Worm (Caenorhabditis elegans) whole organism, L3 larva: ENCODE measurements around the gene C45G9.10.

ENCODE experiments used
- R02D3.7 ChIP-seq: fragments of 150-350 bp; optimal IDR thresholded peaks from 2 replicates; lab custom pipeline; 2014; ENCODE audit warnings: missing biosample characterization, missing genetic modification characterization
- ZK546.5 ChIP-seq: sonication (generic microtip); optimal IDR thresholded peaks from 2 replicates; lab custom pipeline; 2017; ENCODE audit warnings: missing biosample characterization, missing genetic modification characterization
- aly-2 ChIP-seq: fragments of 150-350 bp; optimal IDR thresholded peaks from 2 replicates; lab custom pipeline; 2014; ENCODE audit warnings: missing biosample characterization, missing genetic modification characterization
- ama-1 ChIP-seq: fragments of 150-350 bp; optimal IDR thresholded peaks from 2 replicates; lab custom pipeline; 2018
- ceh-28 ChIP-seq: fragments of 150-350 bp; optimal IDR thresholded peaks from 2 replicates; lab custom pipeline; 2014; ENCODE audit warnings: missing biosample characterization, missing genetic modification reagents, missing genetic modification characterization
- ceh-82 ChIP-seq: fragments of 150-350 bp; optimal IDR thresholded peaks from 2 replicates; lab custom pipeline; 2014; ENCODE audit warnings: missing biosample characterization, missing genetic modification characterization
- daf-12 ChIP-seq: fragments of 150-350 bp; optimal IDR thresholded peaks from 2 replicates; lab custom pipeline; 2014; ENCODE audit warnings: missing biosample characterization, missing genetic modification reagents, missing genetic modification characterization
- egl-27 ChIP-seq: sonication (generic microtip); optimal IDR thresholded peaks from 4 replicates; lab custom pipeline; 2017; ENCODE audit warnings: missing biosample characterization, missing genetic modification reagents, missing genetic modification characterization
- egl-5 ChIP-seq: fragments of 150-350 bp; optimal IDR thresholded peaks from 2 replicates; lab custom pipeline; 2017; ENCODE audit warnings: missing biosample characterization, missing genetic modification reagents, missing genetic modification characterization, inconsistent platforms
- elt-1 ChIP-seq: fragments of 150-350 bp; optimal IDR thresholded peaks from 2 replicates; lab custom pipeline; 2014; ENCODE audit warnings: missing biosample characterization, missing genetic modification characterization
- elt-2 ChIP-seq: sonication (generic microtip); optimal IDR thresholded peaks from 2 replicates; lab custom pipeline; 2016; ENCODE audit warnings: missing genetic modification reagents, mild to moderate bottlenecking, missing genetic modification characterization, missing compliant biosample characterization
- elt-3 ChIP-seq, 3 experiments: fragments of 150-350 bp in 1 of 3; sonication (generic microtip) in 2 of 3; optimal IDR thresholded peaks; 2 replicates in 2 of 3; 4 replicates in 1 of 3; lab custom pipeline; 2014 to 2017; ENCODE audit warnings: missing biosample characterization in 3 of 3, missing genetic modification characterization in 3 of 3
- eor-1 ChIP-seq, 2 experiments: fragments of 150-350 bp; optimal IDR thresholded peaks; 2 replicates each; lab custom pipeline; 2014 to 2018; ENCODE audit warnings: missing biosample characterization in 2 of 2, missing genetic modification characterization in 2 of 2
- fkh-10 ChIP-seq: sonication (generic microtip); optimal IDR thresholded peaks from 2 replicates; lab custom pipeline; 2017; ENCODE audit warnings: missing biosample characterization, missing genetic modification reagents, missing genetic modification characterization
- fos-1 ChIP-seq: fragments of 150-350 bp; optimal IDR thresholded peaks from 2 replicates; lab custom pipeline; 2014; ENCODE audit warnings: missing biosample characterization, missing genetic modification characterization
- hmg-11 ChIP-seq: sonication (generic microtip); optimal IDR thresholded peaks from 2 replicates; lab custom pipeline; 2016; ENCODE audit warnings: missing genetic modification characterization, missing compliant biosample characterization
- jun-1 ChIP-seq: fragments of 150-350 bp; optimal IDR thresholded peaks from 2 replicates; lab custom pipeline; 2014; ENCODE audit warnings: missing biosample characterization, missing genetic modification reagents, missing genetic modification characterization
- lin-15B ChIP-seq: fragments of 150-350 bp; optimal IDR thresholded peaks from 2 replicates; lab custom pipeline; 2014; ENCODE audit warnings: missing biosample characterization, missing genetic modification characterization
- lin-39 ChIP-seq: fragments of 150-350 bp; optimal IDR thresholded peaks from 2 replicates; lab custom pipeline; 2018; ENCODE audit warnings: missing biosample characterization, missing genetic modification reagents, missing genetic modification characterization
- lsy-12 ChIP-seq: sonication (generic microtip); optimal IDR thresholded peaks from 2 replicates; lab custom pipeline; 2016; ENCODE audit warnings: mild to moderate bottlenecking, missing genetic modification characterization, missing compliant biosample characterization
- mdl-1 ChIP-seq: fragments of 150-350 bp; optimal IDR thresholded peaks from 2 replicates; lab custom pipeline; 2014; ENCODE audit warnings: missing biosample characterization, missing genetic modification characterization
- mml-1 ChIP-seq: fragments of 150-350 bp; sonication (generic microtip); optimal IDR thresholded peaks from 3 replicates; lab custom pipeline; 2014; ENCODE audit warnings: missing biosample characterization, missing genetic modification characterization
- nfya-1 ChIP-seq: sonication (generic microtip); optimal IDR thresholded peaks from 2 replicates; lab custom pipeline; 2017; ENCODE audit warnings: missing genetic modification characterization, mild to moderate bottlenecking, missing compliant biosample characterization, antibody characterized with exemption, moderate library complexity; ENCODE audit not compliant: insufficient read depth
- nhr-11 ChIP-seq: fragments of 150-350 bp; optimal IDR thresholded peaks from 2 replicates; lab custom pipeline; 2014; ENCODE audit warnings: missing biosample characterization, missing genetic modification characterization
- nhr-12 ChIP-seq: fragments of 150-350 bp; optimal IDR thresholded peaks from 2 replicates; lab custom pipeline; 2014; ENCODE audit warnings: missing biosample characterization, missing genetic modification characterization
- nhr-23 ChIP-seq: fragments of 150-350 bp; optimal IDR thresholded peaks from 2 replicates; lab custom pipeline; 2014; ENCODE audit warnings: missing biosample characterization, missing genetic modification reagents, missing genetic modification characterization
- nhr-237 ChIP-seq: fragments of 150-350 bp; optimal IDR thresholded peaks from 2 replicates; lab custom pipeline; 2014; ENCODE audit warnings: missing biosample characterization, missing genetic modification characterization
- nhr-25 ChIP-seq: sonication (generic microtip); optimal IDR thresholded peaks from 2 replicates; lab custom pipeline; 2017; ENCODE audit warnings: missing biosample characterization, missing genetic modification characterization
- nhr-28 ChIP-seq: fragments of 150-350 bp; optimal IDR thresholded peaks from 2 replicates; lab custom pipeline; 2014; ENCODE audit warnings: missing biosample characterization, missing genetic modification characterization
- nhr-67 ChIP-seq: fragments of 150-350 bp; optimal IDR thresholded peaks from 2 replicates; lab custom pipeline; 2014; ENCODE audit warnings: missing biosample characterization, missing genetic modification characterization
- nhr-76 ChIP-seq: fragments of 150-350 bp; sonication (generic microtip); optimal IDR thresholded peaks from 5 replicates; lab custom pipeline; 2014; ENCODE audit warnings: missing biosample characterization, missing genetic modification characterization
- nhr-77 ChIP-seq: fragments of 150-350 bp; optimal IDR thresholded peaks from 2 replicates; lab custom pipeline; 2014; ENCODE audit warnings: missing biosample characterization, missing genetic modification characterization
- pha-4 ChIP-seq: fragments of 150-350 bp; optimal IDR thresholded peaks from 2 replicates; lab custom pipeline; 2014; ENCODE audit warnings: missing biosample characterization, missing genetic modification reagents, missing genetic modification characterization
- pqm-1 ChIP-seq: fragments of 150-350 bp; optimal IDR thresholded peaks from 2 replicates; lab custom pipeline; 2017; ENCODE audit warnings: missing biosample characterization, missing genetic modification characterization, inconsistent platforms
- sea-2 ChIP-seq: fragments of 150-350 bp; sonication (generic microtip); optimal IDR thresholded peaks from 4 replicates; lab custom pipeline; 2014; ENCODE audit warnings: missing biosample characterization, missing genetic modification reagents, missing genetic modification characterization
- skn-1 ChIP-seq: fragments of 150-350 bp; optimal IDR thresholded peaks from 2 replicates; lab custom pipeline; 2014; ENCODE audit warnings: missing biosample characterization, missing genetic modification characterization
- snpc-4 ChIP-seq: fragments of 150-350 bp; optimal IDR thresholded peaks from 2 replicates; lab custom pipeline; 2014; ENCODE audit warnings: missing biosample characterization, missing genetic modification characterization
- tbx-2 ChIP-seq: sonication (generic microtip); optimal IDR thresholded peaks from 2 replicates; lab custom pipeline; 2016; ENCODE audit warnings: mild to moderate bottlenecking, missing genetic modification characterization, missing compliant biosample characterization
- unc-39 ChIP-seq: sonication (generic microtip); optimal IDR thresholded peaks from 4 replicates; lab custom pipeline; 2017; ENCODE audit warnings: missing biosample characterization, missing genetic modification characterization
- ztf-4 ChIP-seq: fragments of 150-350 bp; optimal IDR thresholded peaks from 2 replicates; lab custom pipeline; 2014; ENCODE audit warnings: missing biosample characterization, missing genetic modification characterization

Gene C45G9.10

DNA sequence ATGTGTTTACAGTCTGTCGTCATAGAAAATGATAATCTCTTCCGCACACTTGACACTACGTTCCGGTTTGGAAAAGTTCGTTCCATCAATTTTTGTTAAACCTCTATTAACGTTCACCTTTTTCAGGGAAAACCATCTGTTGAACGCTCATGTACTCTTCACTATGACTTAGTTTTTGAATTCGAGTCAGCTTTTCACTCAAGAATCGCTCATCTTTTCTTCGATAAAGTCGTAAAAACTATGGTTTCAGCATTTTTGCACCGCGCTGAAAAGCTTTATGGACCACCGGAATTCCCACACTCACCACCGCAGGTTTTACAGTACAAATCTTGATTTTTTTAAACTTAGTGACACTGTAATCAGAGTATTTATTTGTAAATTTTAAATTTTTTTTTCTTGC lies 38.1 kb downstream of the C45G9.10 start:
- TF ChIP-seq ama-1 (lab: Kevin White, UChicago) (peak; percentile 16), pha-4 (tag; lab: Kevin White, UChicago) (no peak)

ce11 chrIII:5022964-5023363 lies 38.7 kb downstream of the C45G9.10 start, which contains the start of gene R144.13:
R144.13 (plus strand) TSS chrIII:5023264.
- no peak for TF ChIP-seq ZK546.5 (tag; lab: Kevin White, UChicago)
- TF ChIP-seq jun-1 (tag; lab: Kevin White, UChicago), result no peak
- no peak for TF ChIP-seq nhr-25 (tag; lab: Kevin White, UChicago)
- no peak for TF ChIP-seq skn-1 (tag; lab: Kevin White, UChicago)
- no peak for TF ChIP-seq fkh-10
- no peak for TF ChIP-seq egl-5 (tag; lab: Kevin White, UChicago)
- no peak for TF ChIP-seq R02D3.7 (tag; lab: Kevin White, UChicago)
- TF ChIP-seq eor-1 (tag; optimal IDR thresholded peaks at IDR 0.05; lab: Kevin White, UChicago), result no peak
- no peak for TF ChIP-seq unc-39 (tag; lab: Kevin White, UChicago)
- no peak for TF ChIP-seq lin-39 (tag; lab: Kevin White, UChicago)
- no peak for TF ChIP-seq aly-2 (tag; lab: Kevin White, UChicago)
- TF ChIP-seq nhr-76 (tag; lab: Kevin White, UChicago), result no peak
- TF ChIP-seq daf-12 (tag; lab: Kevin White, UChicago), result no peak
- TF ChIP-seq nhr-237 (tag; lab: Kevin White, UChicago), result no peak
- no peak for TF ChIP-seq mml-1
- no peak for TF ChIP-seq nfya-1

DNA sequence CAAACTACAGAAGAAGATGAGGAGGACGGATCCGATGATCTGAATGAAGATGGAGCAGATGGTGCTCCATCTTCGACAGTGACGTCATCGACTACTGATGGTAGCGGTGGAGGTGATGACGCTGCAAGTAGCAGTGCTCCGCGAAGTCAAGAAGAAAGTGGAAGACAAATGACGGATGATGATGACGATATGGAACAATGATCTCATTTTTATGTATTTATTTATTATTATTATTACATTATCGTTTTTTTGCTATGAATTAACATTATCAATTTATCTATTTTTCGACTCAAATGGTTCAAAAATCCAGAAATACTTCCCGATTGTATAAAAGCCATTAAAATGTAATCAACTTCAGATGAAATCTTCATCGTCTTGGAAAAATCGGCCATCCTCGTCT lies 40.0 kb downstream of the C45G9.10 start, which contains the start of gene R144.3:
TSS of gene R144.3 (plus strand) at position 301 of the 400 bp plus-strand sequence.
- TF ChIP-seq elt-2, result no peak
- TF ChIP-seq mdl-1 (tag; lab: Kevin White, UChicago), result no peak
- no peak for TF ChIP-seq nhr-11 (tag; lab: Kevin White, UChicago)
- no peak for TF ChIP-seq nhr-67 (tag; lab: Kevin White, UChicago)
- no peak for TF ChIP-seq nhr-23 (tag; lab: Kevin White, UChicago)
- no peak for TF ChIP-seq jun-1 (tag; lab: Kevin White, UChicago)
- TF ChIP-seq skn-1 (tag; lab: Kevin White, UChicago), result no peak
- no peak for TF ChIP-seq sea-2 (GFP tag; lab: Kevin White, UChicago)
- TF ChIP-seq nhr-12, result no peak
- no peak for TF ChIP-seq ZK546.5 (tag; lab: Kevin White, UChicago)
- TF ChIP-seq fos-1 (tag; lab: Kevin White, UChicago), result no peak
- TF ChIP-seq unc-39 (tag; lab: Kevin White, UChicago), result no peak
- TF ChIP-seq fkh-10, result no peak
- TF ChIP-seq, all 47 proteins: peak for 0

DNA sequence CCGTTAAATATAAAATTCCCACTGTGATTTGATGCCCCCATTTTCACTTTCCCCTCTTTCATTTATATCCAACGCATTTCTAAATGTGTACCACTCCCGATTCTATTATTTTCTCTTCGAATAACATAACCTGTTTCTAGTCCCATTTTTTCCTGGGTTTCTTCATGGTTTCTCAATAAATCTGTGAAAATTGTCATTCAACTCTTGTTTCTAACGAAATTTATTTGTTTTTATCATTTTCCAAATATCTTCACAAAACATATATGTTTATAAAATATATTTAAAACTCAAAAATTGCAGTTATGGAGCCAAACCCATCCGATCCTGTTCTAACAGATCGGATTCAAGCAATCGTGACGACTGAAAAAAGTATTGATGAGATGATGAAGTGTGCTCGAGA lies 40.8 kb downstream of the C45G9.10 start, which contains the start of gene mdt-11:
TSS of gene mdt-11 (plus strand) at position 301 of the 400 bp plus-strand sequence.
- TF ChIP-seq jun-1 (tag; lab: Kevin White, UChicago), result no peak

- TF ChIP-seq elt-3 (tag; optimal IDR thresholded peaks at IDR 0.05; lab: Kevin White, UChicago), result peak; percentile 5 to 73 (median 6)
- peak; percentile 95 for TF ChIP-seq tbx-2 (tag; lab: Kevin White, UChicago)
- TF ChIP-seq hmg-11 (tag; lab: Kevin White, UChicago), result peak; percentile 98
- peak; percentile 73 for TF ChIP-seq elt-1 (tag; lab: Kevin White, UChicago)
- TF ChIP-seq pqm-1 (tag; lab: Kevin White, UChicago), result peak; percentile 90
- peak; percentile 95 for TF ChIP-seq egl-27 (tag; lab: Kevin White, UChicago)
- peak; percentile 98 for TF ChIP-seq lsy-12
- TF ChIP-seq ceh-82, result peak; percentile 87
- peak; percentile 92 for TF ChIP-seq egl-5 (tag; lab: Kevin White, UChicago)
- TF ChIP-seq ama-1 (lab: Kevin White, UChicago), result peak; percentile 77
- peak; percentile 95 for TF ChIP-seq lin-15B (tag; lab: Kevin White, UChicago)
- TF ChIP-seq nhr-23 (tag; lab: Kevin White, UChicago), result peak; percentile 99
- TF ChIP-seq mdl-1 (tag; lab: Kevin White, UChicago), result peak; percentile 61
- TF ChIP-seq lin-39 (tag; lab: Kevin White, UChicago), result peak; percentile 97
- no peak for TF ChIP-seq mml-1
- TF ChIP-seq skn-1 (tag; lab: Kevin White, UChicago), result peak; percentile 96
- peak; percentile 95 for TF ChIP-seq snpc-4 (tag; lab: Kevin White, UChicago)
- TF ChIP-seq ZK546.5 (tag; lab: Kevin White, UChicago), result peak; percentile 60
- TF ChIP-seq nhr-67 (tag; lab: Kevin White, UChicago), result no peak
- peak; percentile 83 for TF ChIP-seq ztf-4
- peak; percentile 100 for TF ChIP-seq nhr-25 (tag; lab: Kevin White, UChicago)
- TF ChIP-seq eor-1 (tag; optimal IDR thresholded peaks at IDR 0.05; lab: Kevin White, UChicago), result no peak
- TF ChIP-seq fos-1 (tag; lab: Kevin White, UChicago), result peak; percentile 82
- TF ChIP-seq R02D3.7 (tag; lab: Kevin White, UChicago), result peak; percentile 86
- TF ChIP-seq sea-2 (GFP tag; lab: Kevin White, UChicago), result no peak
- TF ChIP-seq jun-1 (tag; lab: Kevin White, UChicago), result peak; percentile 97
- peak; percentile 62 for TF ChIP-seq aly-2 (tag; lab: Kevin White, UChicago)
- TF ChIP-seq nhr-11 (tag; lab: Kevin White, UChicago), result peak; percentile 91
- peak; percentile 88 for TF ChIP-seq nhr-77 (tag; lab: Kevin White, UChicago)
- peak; percentile 93 for TF ChIP-seq ceh-28 (tag; lab: Kevin White, UChicago)
- TF ChIP-seq nhr-12, result no peak
- peak; percentile 93 for TF ChIP-seq elt-2
- peak; percentile 49 for TF ChIP-seq nhr-28 (tag; lab: Kevin White, UChicago)
- peak; percentile 2 for TF ChIP-seq daf-12 (tag; lab: Kevin White, UChicago)
- no peak for TF ChIP-seq unc-39 (tag; lab: Kevin White, UChicago)
- peak; percentile 100 for TF ChIP-seq pha-4 (tag; lab: Kevin White, UChicago)
Measured at ce11 chrIII:5018116-5018689, 43.5 kb downstream of the C45G9.10 start, which contains the start of gene wip-1. wip-1 (plus strand) TSS chrIII:5018639.
